Worm (Caenorhabditis elegans) whole organism, midembryonic: ENCODE data around the gene K11H3.5.

Source experiments
- T22C8.4 ChIP-seq: fragments of 200-800 bp; sonication (Bioruptor generic); IDR thresholded peaks from 2 replicates; pipeline ENCODE4 v1.3.6; 2022; ENCODE audit warnings: missing genetic modification characterization, missing compliant biosample characterization
- flt-1 ChIP-seq: fragments of 200-800 bp; sonication (Bioruptor generic); IDR thresholded peaks from 2 replicates; pipeline ENCODE4 v1.3.6; 2022; ENCODE audit warnings: missing genetic modification characterization, missing compliant biosample characterization
- klf-2 ChIP-seq: fragments of 200-800 bp; sonication (Bioruptor generic); conservative IDR thresholded peaks from 2 replicates; pipeline ENCODE4 v1.3.6; 2022; ENCODE audit warnings: missing genetic modification reagents, missing genetic modification characterization, missing compliant biosample characterization
- med-1 ChIP-seq: sonication (generic microtip); optimal IDR thresholded peaks from 2 replicates; lab custom pipeline; 2017; ENCODE audit warnings: missing genetic modification characterization, mild to moderate bottlenecking, missing compliant biosample characterization, antibody characterized with exemption, missing genetic modification reagents; ENCODE audit not compliant: insufficient read depth
- ref-1 ChIP-seq: fragments of 200-800 bp; sonication (Bioruptor generic); conservative IDR thresholded peaks from 2 replicates; pipeline ENCODE4 v1.3.6; 2022; ENCODE audit warnings: missing genetic modification reagents, missing genetic modification characterization, missing compliant biosample characterization
- tab-1 ChIP-seq: fragments of 200-800 bp; sonication (Bioruptor generic); IDR thresholded peaks from 2 replicates; pipeline ENCODE4 v1.3.6; 2022; ENCODE audit warnings: missing genetic modification characterization, missing compliant biosample characterization
- ztf-23 ChIP-seq: fragments of 200-800 bp; sonication (Bioruptor generic); IDR thresholded peaks from 2 replicates; pipeline ENCODE4 v1.3.6; 2022; ENCODE audit warnings: missing genetic modification reagents, missing genetic modification characterization, missing compliant biosample characterization
- ztf-29 ChIP-seq: fragments of 200-800 bp; sonication (Bioruptor generic); IDR thresholded peaks from 2 replicates; pipeline ENCODE4 v1.3.6; 2022; ENCODE audit warnings: missing genetic modification reagents, missing genetic modification characterization, missing compliant biosample characterization

ce11 chrIII:9885609-9886008 lies 42.0 kb downstream of the K11H3.5 start:
- TF ChIP-seq flt-1 (GFP tag; lab: Robert Waterston, UW) (no peak), ref-1 (GFP tag; lab: Robert Waterston, UW) (no peak), tab-1 (GFP tag; lab: Robert Waterston, UW) (no peak), med-1 (GFP tag; lab: Kevin White, UChicago) (no peak), klf-2 (GFP tag; lab: Robert Waterston, UW) (no peak), ztf-23 (GFP tag; lab: Robert Waterston, UW) (no peak), ztf-29 (no peak), T22C8.4 (GFP tag; lab: Robert Waterston, UW) (no peak)
